Fruit fly (Drosophila melanogaster): Measurements from ENCODE around the gene CG10657.

Gene CG10657

dm6 chr3L:12533392-12534070 lies 36.5 kb upstream of the CG10657 start, which contains the start of the genes Tsf2 and CG34242 (continued):
- TF ChIP-seq CG12299 (tag; optimal IDR thresholded peaks at IDR 0.05) (peak; percentile 16), NC2β (GFP tag; optimal IDR thresholded peaks at IDR 0.05) (no peak), CG15073 (GFP tag; optimal IDR thresholded peaks at IDR 0.05) (no peak), stc (GFP tag; IDR thresholded peaks at IDR 0.05) (peak; percentile 83), Hr3 (GFP tag; optimal IDR thresholded peaks at IDR 0.05) (no peak), HLH4C (GFP tag; IDR thresholded peaks at IDR 0.05; ENCODE audit: partially characterized antibody) (no peak), CG10267 (tag; optimal IDR thresholded peaks at IDR 0.05) (peak; percentile 51), CG16813 (GFP tag; IDR thresholded peaks at IDR 0.05; ENCODE audit: partially characterized antibody) (no peak), sc (optimal IDR thresholded peaks at IDR 0.05) (no peak), sc (GFP tag; optimal IDR thresholded peaks at IDR 0.05) (no peak), CG1647 (GFP tag; optimal IDR thresholded peaks at IDR 0.05) (peak; percentile 22), NfI (GFP tag; optimal IDR thresholded peaks at IDR 0.05) (no peak), Dfd (GFP tag; optimal IDR thresholded peaks at IDR 0.05) (no peak), fd102C (GFP tag; optimal IDR thresholded peaks at IDR 0.05) (no peak), lilli (GFP tag; optimal IDR thresholded peaks at IDR 0.05) (no peak), ash1 (GFP tag; optimal IDR thresholded peaks at IDR 0.05) (no peak), onecut (GFP tag; IDR thresholded peaks at IDR 0.05) (peak; percentile 50; the same call in 1 of the 2 replicates), fu2 (GFP tag; optimal IDR thresholded peaks at IDR 0.05) (no peak), gro (GFP tag; optimal IDR thresholded peaks at IDR 0.05) (no peak), kah (GFP tag; optimal IDR thresholded peaks at IDR 0.05) (peak; percentile 47), NC2α (GFP tag; optimal IDR thresholded peaks at IDR 0.05) (no peak), run (tag; optimal IDR thresholded peaks at IDR 0.05) (no peak), CG7556 (GFP tag; optimal IDR thresholded peaks at IDR 0.05) (peak; percentile 49), cg (GFP tag; optimal IDR thresholded peaks at IDR 0.05) (no peak), CG1792 (GFP tag; optimal IDR thresholded peaks at IDR 0.05) (no peak), CG16815 (GFP tag; optimal IDR thresholded peaks at IDR 0.05) (no peak), CG42726 (GFP tag; IDR thresholded peaks at IDR 0.05; ENCODE audit: partially characterized antibody) (no peak), Sin3A (optimal IDR thresholded peaks at IDR 0.05) (peak; percentile 1), CG14667 (GFP tag; IDR thresholded peaks at IDR 0.05) (peak; percentile 97), CG8388 (GFP tag; optimal IDR thresholded peaks at IDR 0.05) (peak; percentile 42), CG32532 (GFP tag; IDR thresholded peaks at IDR 0.05) (peak; percentile 93), mld (GFP tag; IDR thresholded peaks at IDR 0.05; ENCODE audit: partially characterized antibody) (no peak), pfk (GFP tag; optimal IDR thresholded peaks at IDR 0.05) (no peak), trem (tag; optimal IDR thresholded peaks at IDR 0.05) (peak; percentile 88), lov (optimal IDR thresholded peaks at IDR 0.05) (no peak), lov (GFP tag; IDR thresholded peaks at IDR 0.05) (peak; percentile 74; the same call in 1 of the 3 replicates), Sry-δ (GFP tag; optimal IDR thresholded peaks at IDR 0.05) (no peak), CG2712 (tag; optimal IDR thresholded peaks at IDR 0.05) (peak; percentile 89), Taf1 (GFP tag; IDR thresholded peaks at IDR 0.05) (peak; percentile 87), ara (GFP tag; IDR thresholded peaks at IDR 0.05) (peak; percentile 95), Bdp1 (GFP tag; optimal IDR thresholded peaks at IDR 0.05) (no peak), CG11695 (GFP tag; IDR thresholded peaks at IDR 0.05) (peak; percentile 89), Hey (tag; optimal IDR thresholded peaks at IDR 0.05) (no peak), Eip74EF (GFP tag; optimal IDR thresholded peaks at IDR 0.05) (peak in 1 of 2 experiments; percentile 33), CG8290 (GFP tag; optimal IDR thresholded peaks at IDR 0.05) (no peak), CG8290 (tag; optimal IDR thresholded peaks at IDR 0.05) (no peak), CG13775 (GFP tag; optimal IDR thresholded peaks at IDR 0.05) (peak; percentile 32), CG3838 (GFP tag; optimal IDR thresholded peaks at IDR 0.05) (no peak), CG12391 (tag; optimal IDR thresholded peaks at IDR 0.05) (peak; percentile 53), prd (optimal IDR thresholded peaks at IDR 0.05) (no peak), prd (GFP tag; IDR thresholded peaks at IDR 0.05) (peak; percentile 96)

Data from whole organism, embryonic.